Worm (Caenorhabditis elegans) whole organism, young adult: ENCODE data around the gene Y59A8B.21.

Source experiments
- C17E4.6 ChIP-seq: fragments of 200-800 bp; sonication (Bioruptor generic); IDR thresholded peaks from 2 replicates; pipeline ENCODE4 v1.3.6; 2022; ENCODE audit warnings: missing genetic modification reagents, missing genetic modification characterization, missing compliant biosample characterization
- F37B4.10 ChIP-seq: fragments of 200-800 bp; sonication (Bioruptor generic); IDR thresholded peaks from 2 replicates; pipeline ENCODE4 v1.3.6; 2022; ENCODE audit warnings: missing genetic modification characterization, missing compliant biosample characterization
- F57A8.1 ChIP-seq: fragments of 200-800 bp; sonication (Bioruptor generic); optimal IDR thresholded peaks from 2 replicates; lab custom pipeline; 2018; ENCODE audit warnings: mild to moderate bottlenecking, missing genetic modification characterization, moderate library complexity, missing compliant biosample characterization
- Y53G8AR.9 ChIP-seq: fragments of 200-800 bp; sonication (Bioruptor generic); conservative IDR thresholded peaks from 2 replicates; pipeline ENCODE4 v1.3.6; 2022; ENCODE audit warnings: missing genetic modification reagents, missing genetic modification characterization, missing compliant biosample characterization
- Y56A3A.18 ChIP-seq: fragments of 200-800 bp; sonication (Bioruptor generic); IDR thresholded peaks from 2 replicates; pipeline ENCODE4 v1.3.6; 2022; ENCODE audit warnings: missing genetic modification reagents, missing genetic modification characterization, missing compliant biosample characterization
- Y67H2A.10 ChIP-seq: fragments of 200-800 bp; sonication (Bioruptor generic); conservative IDR thresholded peaks from 2 replicates; pipeline ENCODE4 v1.3.6; 2022; ENCODE audit warnings: missing genetic modification reagents, missing genetic modification characterization, missing compliant biosample characterization
- ama-1 ChIP-seq, 3 experiments: fragments of 150-350 bp in 1 of 3; sonication (generic microtip) in 2 of 3; optimal IDR thresholded peaks; 2 replicates each; lab custom pipeline; 2014 to 2018; ENCODE audit warnings: missing biosample characterization in 2 of 3, missing genetic modification characterization in 2 of 3, missing genetic modification reagents in 2 of 3
- ccch-3 ChIP-seq: fragments of 200-800 bp; sonication (Bioruptor generic); optimal IDR thresholded peaks from 2 replicates; lab custom pipeline; 2018; ENCODE audit warnings: mild to moderate bottlenecking, missing genetic modification characterization, missing compliant biosample characterization
- chd-7 ChIP-seq: sonication (generic microtip); optimal IDR thresholded peaks from 2 replicates; lab custom pipeline; 2016; ENCODE audit warnings: mild to moderate bottlenecking, missing genetic modification characterization, moderate library complexity, missing compliant biosample characterization
- lin-54 ChIP-seq: fragments of 200-800 bp; sonication (Bioruptor generic); optimal IDR thresholded peaks from 2 replicates; lab custom pipeline; 2018; ENCODE audit warnings: mild to moderate bottlenecking, missing genetic modification characterization, missing compliant biosample characterization
- nhr-90 ChIP-seq: sonication (generic microtip); optimal IDR thresholded peaks from 2 replicates; lab custom pipeline; 2016; ENCODE audit warnings: missing genotype, mild to moderate bottlenecking, missing genetic modification characterization, missing compliant biosample characterization
- snpc-1.1 ChIP-seq: sonication (generic microtip); optimal IDR thresholded peaks from 2 replicates; lab custom pipeline; 2017; ENCODE audit warnings: missing genetic modification characterization, mild to moderate bottlenecking, missing compliant biosample characterization, antibody characterized with exemption, moderate library complexity, missing genotype, missing genetic modification reagents; ENCODE audit not compliant: insufficient read depth
- snpc-4 ChIP-seq, 5 experiments: fragments of 150-350 bp in 1 of 5; sonication (generic microtip) in 4 of 5; optimal IDR thresholded peaks; 2 replicates each; lab custom pipeline; 2014 to 2018; ENCODE audit warnings: missing genetic modification characterization in 5 of 5, missing biosample characterization in 3 of 5, antibody characterized with exemption in 2 of 5, mild to moderate bottlenecking in 2 of 5, missing compliant biosample characterization in 2 of 5, missing genotype in 2 of 5, moderate library complexity in 2 of 5, missing genetic modification reagents in 1 of 5
- unc-62 ChIP-seq: fragments of 150-350 bp; optimal IDR thresholded peaks from 2 replicates; lab custom pipeline; 2014; ENCODE audit warnings: missing biosample characterization, missing genetic modification reagents, missing genetic modification characterization

DNA sequence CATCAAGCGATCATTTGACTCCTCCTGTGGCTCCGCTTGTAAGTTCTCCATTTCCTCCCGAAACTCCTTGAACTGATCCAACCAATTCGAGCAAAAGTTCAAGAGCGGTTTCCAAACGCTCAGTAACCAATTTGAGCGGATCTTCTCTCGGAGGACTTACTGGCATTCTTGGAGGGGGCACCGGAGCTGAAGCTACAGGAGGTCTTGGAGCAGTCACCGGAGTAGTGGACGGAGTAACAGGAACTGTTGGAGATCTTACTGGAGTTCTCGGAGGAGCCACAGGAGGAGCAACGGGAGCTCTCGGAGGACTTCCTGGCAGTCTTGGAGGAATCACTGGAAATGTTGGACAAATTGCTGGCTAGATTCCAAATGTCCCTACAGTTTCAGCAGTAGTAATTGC, 22.6 kb downstream of the Y59A8B.21 start:
- TF ChIP-seq Y56A3A.18 (GFP tag; lab: Robert Waterston, UW) = no peak
- no peak for TF ChIP-seq lin-54
- TF ChIP-seq F57A8.1 (GFP tag; lab: Kevin White, UChicago) = no peak
- no peak for TF ChIP-seq F37B4.10 (GFP tag; lab: Robert Waterston, UW)
- TF ChIP-seq unc-62 (GFP tag; lab: Kevin White, UChicago) = no peak
- TF ChIP-seq ama-1 (optimal IDR thresholded peaks at IDR 0.05; lab: Kevin White, UChicago) = no peak
- no peak for TF ChIP-seq ama-1 (GFP tag; optimal IDR thresholded peaks at IDR 0.05; lab: Kevin White, UChicago)
- TF ChIP-seq chd-7 (tag; lab: Kevin White, UChicago) = no peak
- no peak for TF ChIP-seq ccch-3 (GFP tag; lab: Kevin White, UChicago)
- TF ChIP-seq snpc-1.1 = no peak
- TF ChIP-seq nhr-90 (tag; lab: Kevin White, UChicago) = no peak
- TF ChIP-seq C17E4.6 = no peak
- no peak for TF ChIP-seq snpc-4 (GFP tag; optimal IDR thresholded peaks at IDR 0.05; lab: Kevin White, UChicago)
- TF ChIP-seq snpc-4 (tag; optimal IDR thresholded peaks at IDR 0.05; lab: Kevin White, UChicago) = no peak
- TF ChIP-seq Y53G8AR.9 (GFP tag; lab: Robert Waterston, UW) = no peak
- no peak for TF ChIP-seq Y67H2A.10 (GFP tag; lab: Robert Waterston, UW)
